Fruit fly (Drosophila melanogaster): ENCODE data around the gene CG31457.
A peak's percentile ranks its signal among the peaks of the same experiment; 100 is the strongest.

CG31457 gene

DNA sequence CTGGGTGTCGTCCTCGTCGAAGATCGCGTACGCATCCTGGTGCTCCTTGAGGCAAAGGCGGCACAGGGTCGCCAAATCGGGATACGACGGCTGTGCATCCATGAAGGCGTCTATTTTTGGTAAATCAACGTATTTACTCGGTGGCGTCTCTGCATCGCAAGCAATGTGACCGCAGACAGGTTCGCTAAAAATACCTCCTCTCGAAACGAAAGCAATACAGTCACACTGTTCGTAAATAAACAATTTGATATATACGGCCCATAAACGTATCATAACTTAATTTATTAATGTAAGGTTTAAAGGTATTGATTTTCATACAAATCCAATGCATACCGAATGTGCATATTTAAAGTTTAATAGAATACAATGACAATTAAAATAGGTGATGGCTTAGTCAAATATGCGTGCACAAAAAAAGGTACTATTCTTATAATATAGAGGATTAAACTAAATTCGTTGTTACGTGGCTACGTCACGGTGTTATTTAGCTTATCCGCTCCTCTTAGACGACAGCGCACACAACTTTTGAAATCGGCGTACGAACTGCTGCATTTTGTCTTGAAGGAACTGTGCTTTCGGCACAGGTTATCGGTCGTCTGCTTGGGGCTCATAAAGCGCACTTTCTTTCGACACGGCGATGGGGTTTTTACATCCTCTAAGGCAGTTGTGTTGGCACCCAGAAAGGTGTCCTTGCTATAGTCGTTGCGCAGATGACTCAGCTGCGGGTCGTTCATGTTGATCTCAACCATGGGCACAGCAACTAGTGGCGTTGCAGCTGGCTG lies 1.3 kb downstream of the CG31457 start, which contains the start of gene CG31365 (continued):
- no peak for TF ChIP-seq Gug (GFP tag; IDR thresholded peaks at IDR 0.05)
- peak; percentile 15 for TF ChIP-seq Hr39 (GFP tag; optimal IDR thresholded peaks at IDR 0.05)
- TF ChIP-seq vri (GFP tag; optimal IDR thresholded peaks at IDR 0.05), result no peak
- peak; percentile 99 for TF ChIP-seq fkh (GFP tag; optimal IDR thresholded peaks at IDR 0.05)
- TF ChIP-seq Eip78C (GFP tag), result peak; percentile 46
- TF ChIP-seq CG6854 (GFP tag; optimal IDR thresholded peaks at IDR 0.05), result no peak
- no peak for TF ChIP-seq CG11762 (GFP tag; optimal IDR thresholded peaks at IDR 0.05; ENCODE audit: insufficient read depth)
- TF ChIP-seq Met (GFP tag; optimal IDR thresholded peaks at IDR 0.05), result no peak
- TF ChIP-seq CG15336 (GFP tag; IDR thresholded peaks at IDR 0.05), result no peak
- no peak for TF ChIP-seq salr (GFP tag; optimal IDR thresholded peaks at IDR 0.05)

dm6 chr3R:23120933-23121332 lies 6.8 kb downstream of the CG31457 start:
- TF ChIP-seq net (GFP tag; optimal IDR thresholded peaks at IDR 0.05) (no peak), fkh (GFP tag; optimal IDR thresholded peaks at IDR 0.05) (peak; percentile 76)

- peak; percentile 96 for TF ChIP-seq svp (GFP tag)
- TF ChIP-seq dsx (GFP tag; optimal IDR thresholded peaks at IDR 0.05; ENCODE audit: poor library complexity, severe bottlenecking), result peak; percentile 48
- TF ChIP-seq fd59A (GFP tag; optimal IDR thresholded peaks at IDR 0.05), result peak; percentile 6
- TF ChIP-seq dac (GFP tag; optimal IDR thresholded peaks at IDR 0.05), result no peak
- peak; percentile 9 for TF ChIP-seq CG34406 (GFP tag; optimal IDR thresholded peaks at IDR 0.05)
- TF ChIP-seq CG6854 (GFP tag; optimal IDR thresholded peaks at IDR 0.05), result peak; percentile 32
- no peak for TF ChIP-seq CG6276 (GFP tag; optimal IDR thresholded peaks at IDR 0.05)
- TF ChIP-seq CG11294 (GFP tag; IDR thresholded peaks at IDR 0.05), result no peak
- peak; percentile 75 for TF ChIP-seq Eip78C (GFP tag)
- no peak for TF ChIP-seq CG6163 (GFP tag; IDR thresholded peaks at IDR 0.05)
- TF ChIP-seq CG11902 (GFP tag; optimal IDR thresholded peaks at IDR 0.05), result no peak
- TF ChIP-seq fkh (GFP tag; optimal IDR thresholded peaks at IDR 0.05), result peak; percentile 72
- peak in 1 of 2 experiments; percentile 36 for TF ChIP-seq ss (GFP tag; optimal IDR thresholded peaks at IDR 0.05)
- TF ChIP-seq CG10631 (GFP tag; optimal IDR thresholded peaks at IDR 0.05), result no peak
Measured at dm6 chr3R:23119873-23120272, 7.9 kb downstream of the CG31457 start.

DNA sequence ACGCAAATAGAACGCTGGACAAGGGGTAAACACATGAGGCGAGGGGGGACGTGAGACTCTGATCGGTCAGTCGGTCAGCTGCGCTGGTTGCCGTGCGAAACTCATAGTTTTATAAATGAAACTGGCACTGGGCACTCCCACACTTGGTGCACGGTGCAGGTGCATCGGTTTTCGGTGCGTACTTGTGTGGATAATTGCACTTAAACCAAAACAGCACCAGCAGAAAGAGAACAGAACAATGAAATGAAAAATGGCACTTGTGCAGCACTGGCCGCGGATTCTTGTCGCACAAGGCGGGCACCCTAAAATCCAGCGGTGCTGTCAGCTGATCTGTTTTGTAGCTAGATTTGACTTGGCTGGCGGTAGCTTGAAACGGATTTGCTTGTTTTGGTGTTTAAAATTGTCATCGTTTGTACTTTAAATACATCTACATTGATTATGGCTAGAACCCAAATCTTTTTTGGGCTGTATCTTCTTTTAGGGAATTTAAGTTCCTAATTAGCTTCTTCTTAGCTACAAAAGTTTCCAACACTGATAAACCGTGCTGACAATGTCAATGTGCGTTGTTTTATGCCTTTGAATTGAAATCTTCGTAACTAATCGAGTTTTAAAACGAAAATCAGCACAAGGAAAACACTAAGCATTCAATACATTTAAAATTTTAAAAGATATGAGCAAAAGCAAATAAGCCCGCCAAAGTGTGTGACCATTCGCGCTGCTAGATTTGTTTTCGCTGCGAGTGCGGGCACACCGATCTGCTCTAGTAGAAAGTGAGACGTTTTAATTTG lies 9.9 kb downstream of the CG31457 start, which contains the start of the genes Rassf and CenB1A:
Gene Rassf (minus strand): TSS at position 249 of the 788 bp plus-strand sequence.
Gene CenB1A (plus strand): TSS at position 718 of the 788 bp plus-strand sequence.
- TF ChIP-seq CG34406 (GFP tag; optimal IDR thresholded peaks at IDR 0.05), result peak; percentile 19
- TF ChIP-seq salr (GFP tag; optimal IDR thresholded peaks at IDR 0.05), result peak in 1 of 2 experiments; percentile 24
- TF ChIP-seq Ets96B (tag; optimal IDR thresholded peaks at IDR 0.05), result peak; percentile 15
- peak; percentile 32 for TF ChIP-seq vri (GFP tag; optimal IDR thresholded peaks at IDR 0.05)
- TF ChIP-seq Met (GFP tag; optimal IDR thresholded peaks at IDR 0.05), result no peak
- no peak; the same call in 1 of the 2 replicates for TF ChIP-seq CG15336 (GFP tag; IDR thresholded peaks at IDR 0.05)
- TF ChIP-seq Ets21C (GFP tag; optimal IDR thresholded peaks at IDR 0.05), result no peak
- no peak for TF ChIP-seq CG16779 (tag; optimal IDR thresholded peaks at IDR 0.05)
- peak; percentile 68 for TF ChIP-seq CG31627 (GFP tag; optimal IDR thresholded peaks at IDR 0.05)
- peak; percentile 66 for TF ChIP-seq Eip78C (GFP tag)
- peak; percentile 35 for TF ChIP-seq Eip75B (GFP tag; optimal IDR thresholded peaks at IDR 0.05)
- peak; percentile 76 for TF ChIP-seq svp (GFP tag)
- no peak for TF ChIP-seq CG8119 (GFP tag; IDR thresholded peaks at IDR 0.05)
- TF ChIP-seq Hr39 (GFP tag; optimal IDR thresholded peaks at IDR 0.05), result peak; percentile 61
- TF ChIP-seq fd59A (GFP tag; optimal IDR thresholded peaks at IDR 0.05), result no peak
- peak; percentile 45 for TF ChIP-seq CG11902 (GFP tag; optimal IDR thresholded peaks at IDR 0.05)
- TF ChIP-seq net (GFP tag; optimal IDR thresholded peaks at IDR 0.05), result no peak
- no peak for TF ChIP-seq pdm3 (GFP tag; optimal IDR thresholded peaks at IDR 0.05)
- TF ChIP-seq esn (GFP tag; optimal IDR thresholded peaks at IDR 0.05), result peak; percentile 42
- peak; percentile 42 for TF ChIP-seq CG6854 (GFP tag; optimal IDR thresholded peaks at IDR 0.05)
- TF ChIP-seq Gug (GFP tag; IDR thresholded peaks at IDR 0.05), result no peak
- no peak; the same call in 1 of the 2 replicates for TF ChIP-seq CG11294 (GFP tag; IDR thresholded peaks at IDR 0.05)
- no peak for TF ChIP-seq Lpt (GFP tag; optimal IDR thresholded peaks at IDR 0.05)
- peak; percentile 33 for TF ChIP-seq Sox15 (GFP tag; optimal IDR thresholded peaks at IDR 0.05)
- TF ChIP-seq achi (GFP tag; optimal IDR thresholded peaks at IDR 0.05), result peak; percentile 28
- no peak for TF ChIP-seq CG9139 (GFP tag; optimal IDR thresholded peaks at IDR 0.05)
- peak; percentile 46 for TF ChIP-seq acj6 (GFP tag; optimal IDR thresholded peaks at IDR 0.05)
- TF ChIP-seq CG8319 (GFP tag; optimal IDR thresholded peaks at IDR 0.05), result peak; percentile 20
- no peak for TF ChIP-seq CG6276 (GFP tag; optimal IDR thresholded peaks at IDR 0.05)
- no peak for TF ChIP-seq Smox (GFP tag; optimal IDR thresholded peaks at IDR 0.05)
- peak; percentile 43 for TF ChIP-seq CG32006 (GFP tag; optimal IDR thresholded peaks at IDR 0.05)
- TF ChIP-seq Hr4 (GFP tag; optimal IDR thresholded peaks at IDR 0.05), result no peak
- TF ChIP-seq CG7368 (GFP tag; optimal IDR thresholded peaks at IDR 0.05), result peak; percentile 38

Measured in whole organism, prepupa.